In the genomic region with DNA sequence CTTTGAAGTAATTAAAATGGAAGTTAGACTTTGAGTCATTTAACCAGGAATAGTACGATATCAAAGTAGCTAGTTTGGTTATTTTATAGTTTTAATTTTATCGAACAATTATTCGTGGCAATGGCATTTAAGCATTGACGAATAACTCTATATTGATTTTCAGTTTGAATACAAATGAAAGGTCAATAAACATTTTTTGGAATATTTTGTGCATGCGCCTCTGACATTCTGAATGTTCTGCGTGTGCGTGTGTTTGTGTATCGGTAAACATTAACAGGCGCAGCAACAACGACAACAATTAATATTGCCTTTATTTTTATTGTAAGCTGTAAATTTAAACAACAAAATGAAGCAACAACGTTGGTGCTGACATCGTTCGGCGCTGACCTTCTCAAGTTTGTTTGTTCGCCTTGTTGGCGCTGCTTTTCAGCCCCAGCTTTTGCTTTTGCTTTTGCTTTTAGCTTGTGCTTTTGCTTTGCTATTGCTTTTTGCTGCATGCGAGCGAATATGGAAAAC, we compare ENCODE assay signal across 3 fruit fly cellular contexts.
TF ChIP-seq lines count a peak whose summit lies in the region.

No protein-coding gene starts in this region.

TF ChIP-seq in whole organism, embryonic, 481 proteins besides CTCF, POLR2A, EP300 and RAD21 (continued from another document and continues in another):
- TF ChIP-seq CG30020 (tag; optimal IDR thresholded peaks at IDR 0.05; lab: Kevin White, UChicago) (no peak), CG30403 (GFP tag; optimal IDR thresholded peaks at IDR 0.05; lab: Kevin White, UChicago) (no peak), sens (GFP tag; lab: Kevin White, UChicago) (peak; percentile 83), Hmx (GFP tag; optimal IDR thresholded peaks at IDR 0.05; lab: Kevin White, UChicago) (no peak), Lim3 (GFP tag; IDR thresholded peaks at IDR 0.05; lab: Robert Waterston, UW) (no peak), fru (optimal IDR thresholded peaks at IDR 0.05; lab: Kevin White, UChicago) (no peak), ems (GFP tag; optimal IDR thresholded peaks at IDR 0.05; lab: Kevin White, UChicago) (no peak), CG11696 (GFP tag; IDR thresholded peaks at IDR 0.05; lab: Robert Waterston, UW) (no peak), Antp (GFP tag; optimal IDR thresholded peaks at IDR 0.05; lab: Kevin White, UChicago) (no peak), BEAF-32 (GFP tag; optimal IDR thresholded peaks at IDR 0.05; lab: Kevin White, UChicago) (no peak), CG18599 (GFP tag; optimal IDR thresholded peaks at IDR 0.05; lab: Kevin White, UChicago) (peak; percentile 53), peb (GFP tag; IDR thresholded peaks at IDR 0.05; lab: Robert Waterston, UW) (no peak), Camta (GFP tag; optimal IDR thresholded peaks at IDR 0.05; lab: Kevin White, UChicago) (no peak), wdn (GFP tag; IDR thresholded peaks at IDR 0.05; lab: Robert Waterston, UW) (no peak), HLH4C (GFP tag; IDR thresholded peaks at IDR 0.05; lab: Robert Waterston, UW; ENCODE audit: partially characterized antibody) (no peak), esg (GFP tag; conservative IDR thresholded peaks at IDR 0.05; lab: Robert Waterston, UW) (no peak), toy (GFP tag; IDR thresholded peaks at IDR 0.05; lab: Robert Waterston, UW) (no peak), CG10462 (GFP tag; optimal IDR thresholded peaks at IDR 0.05; lab: Kevin White, UChicago) (no peak), CG15269 (tag; optimal IDR thresholded peaks at IDR 0.05; lab: Kevin White, UChicago) (peak; percentile 75), Lhr (GFP tag; optimal IDR thresholded peaks at IDR 0.05; lab: Kevin White, UChicago) (no peak), H15 (GFP tag; IDR thresholded peaks at IDR 0.05; lab: Robert Waterston, UW) (no peak), Xrp1 (GFP tag; IDR thresholded peaks at IDR 0.05; lab: Robert Waterston, UW) (no peak), Hr51 (GFP tag; optimal IDR thresholded peaks at IDR 0.05; lab: Kevin White, UChicago) (peak in 1 of 2 experiments; percentile 60), dpn (GFP tag; optimal IDR thresholded peaks at IDR 0.05; lab: Kevin White, UChicago) (no peak), CG9437 (GFP tag; optimal IDR thresholded peaks at IDR 0.05; lab: Kevin White, UChicago) (no peak), Nf-YB (GFP tag; optimal IDR thresholded peaks at IDR 0.05; lab: Kevin White, UChicago) (no peak), lov (optimal IDR thresholded peaks at IDR 0.05; lab: Kevin White, UChicago) (no peak), lov (GFP tag; IDR thresholded peaks at IDR 0.05; lab: Robert Waterston, UW) (no peak), crp (GFP tag; optimal IDR thresholded peaks at IDR 0.05; lab: Kevin White, UChicago) (no peak), CG14667 (GFP tag; IDR thresholded peaks at IDR 0.05; lab: Robert Waterston, UW) (no peak), crc (GFP tag; optimal IDR thresholded peaks at IDR 0.05; lab: Kevin White, UChicago) (no peak), grn (GFP tag; optimal IDR thresholded peaks at IDR 0.05; lab: Kevin White, UChicago) (no peak), CG18011 (GFP tag; optimal IDR thresholded peaks at IDR 0.05; lab: Kevin White, UChicago) (no peak), Mad (GFP tag; optimal IDR thresholded peaks at IDR 0.05; lab: Kevin White, UChicago) (no peak), CG3065 (GFP tag; optimal IDR thresholded peaks at IDR 0.05; lab: Kevin White, UChicago) (no peak), luna (GFP tag; optimal IDR thresholded peaks at IDR 0.05; lab: Kevin White, UChicago) (no peak), az2 (GFP tag; optimal IDR thresholded peaks at IDR 0.05; lab: Kevin White, UChicago) (peak; percentile 11), ERR (GFP tag; optimal IDR thresholded peaks at IDR 0.05; lab: Kevin White, UChicago) (no peak), CG8944 (GFP tag; optimal IDR thresholded peaks at IDR 0.05; lab: Kevin White, UChicago) (no peak), Bteb2 (GFP tag; optimal IDR thresholded peaks at IDR 0.05; lab: Kevin White, UChicago) (no peak), Asciz (GFP tag; optimal IDR thresholded peaks at IDR 0.05; lab: Kevin White, UChicago) (peak; percentile 53), CG8089 (GFP tag; optimal IDR thresholded peaks at IDR 0.05; lab: Kevin White, UChicago) (no peak), ato (GFP tag; IDR thresholded peaks at IDR 0.05; lab: Robert Waterston, UW; ENCODE audit: partially characterized antibody) (no peak), HHEX (GFP tag; optimal IDR thresholded peaks at IDR 0.05; lab: Kevin White, UChicago) (peak; percentile 39)

TF ChIP-seq in whole organism, prepupa, 60 proteins besides CTCF, POLR2A, EP300 and RAD21 (continued from another document):
- TF ChIP-seq CG11294 (GFP tag; IDR thresholded peaks at IDR 0.05; lab: Robert Waterston, UW) (peak; percentile 5; the same call in 1 of the 2 replicates), CG1621 (tag; optimal IDR thresholded peaks at IDR 0.05; lab: Kevin White, UChicago) (peak; percentile 69), CG6808 (GFP tag; optimal IDR thresholded peaks at IDR 0.05; lab: Kevin White, UChicago) (peak; percentile 53), pdm3 (GFP tag; optimal IDR thresholded peaks at IDR 0.05; lab: Kevin White, UChicago) (peak; percentile 81), CG32006 (GFP tag; optimal IDR thresholded peaks at IDR 0.05; lab: Kevin White, UChicago) (peak; percentile 40), ss (GFP tag; optimal IDR thresholded peaks at IDR 0.05; lab: Kevin White, UChicago) (peak in 1 of 2 experiments; percentile 88), Blimp-1 (GFP tag; optimal IDR thresholded peaks at IDR 0.05; lab: Kevin White, UChicago) (peak; percentile 19), CG3919 (GFP tag; optimal IDR thresholded peaks at IDR 0.05; lab: Kevin White, UChicago) (peak; percentile 52), Hr4 (GFP tag; optimal IDR thresholded peaks at IDR 0.05; lab: Kevin White, UChicago) (no peak), CG31627 (GFP tag; optimal IDR thresholded peaks at IDR 0.05; lab: Kevin White, UChicago) (peak; percentile 86), CG6792 (GFP tag; optimal IDR thresholded peaks at IDR 0.05; lab: Kevin White, UChicago) (peak; percentile 83), achi (GFP tag; optimal IDR thresholded peaks at IDR 0.05; lab: Kevin White, UChicago) (peak; percentile 76), topi (GFP tag; optimal IDR thresholded peaks at IDR 0.05; lab: Kevin White, UChicago) (peak; percentile 78), Gug (GFP tag; IDR thresholded peaks at IDR 0.05; lab: Robert Waterston, UW) (no peak), CG15336 (GFP tag; IDR thresholded peaks at IDR 0.05; lab: Robert Waterston, UW) (no peak), svp (GFP tag; lab: Kevin White, UChicago) (peak; percentile 95), Sox102F (GFP tag; optimal IDR thresholded peaks at IDR 0.05; lab: Kevin White, UChicago) (peak; percentile 84), CG11762 (GFP tag; optimal IDR thresholded peaks at IDR 0.05; lab: Kevin White, UChicago; ENCODE audit: insufficient read depth) (peak; percentile 32), CG7368 (GFP tag; optimal IDR thresholded peaks at IDR 0.05; lab: Kevin White, UChicago) (peak; percentile 62), vri (GFP tag; optimal IDR thresholded peaks at IDR 0.05; lab: Kevin White, UChicago) (peak; percentile 45), net (GFP tag; optimal IDR thresholded peaks at IDR 0.05; lab: Kevin White, UChicago) (peak; percentile 80), Ets96B (tag; optimal IDR thresholded peaks at IDR 0.05; lab: Kevin White, UChicago) (peak; percentile 81), CG8119 (GFP tag; IDR thresholded peaks at IDR 0.05; lab: Robert Waterston, UW) (0 out of 3 replicates have a peak, but pooled peaks have one; percentile 22), fd59A (GFP tag; optimal IDR thresholded peaks at IDR 0.05; lab: Kevin White, UChicago) (peak; percentile 84), esn (GFP tag; optimal IDR thresholded peaks at IDR 0.05; lab: Kevin White, UChicago) (peak; percentile 84), Eip75B (GFP tag; optimal IDR thresholded peaks at IDR 0.05; lab: Kevin White, UChicago) (peak; percentile 78), CG10669 (GFP tag; optimal IDR thresholded peaks at IDR 0.05; lab: Kevin White, UChicago) (peak; percentile 87), cyc (GFP tag; optimal IDR thresholded peaks at IDR 0.05; lab: Kevin White, UChicago) (peak; percentile 29), Eip78C (GFP tag; lab: Kevin White, UChicago) (peak; percentile 94), Smox (GFP tag; optimal IDR thresholded peaks at IDR 0.05; lab: Kevin White, UChicago) (peak; percentile 79), CG11902 (GFP tag; optimal IDR thresholded peaks at IDR 0.05; lab: Kevin White, UChicago) (peak; percentile 77), CG16779 (tag; optimal IDR thresholded peaks at IDR 0.05; lab: Kevin White, UChicago) (peak; percentile 19), CG6854 (GFP tag; optimal IDR thresholded peaks at IDR 0.05; lab: Kevin White, UChicago) (peak; percentile 26), salr (GFP tag; optimal IDR thresholded peaks at IDR 0.05; lab: Kevin White, UChicago) (peak; percentile 54 to 60), CG6163 (GFP tag; IDR thresholded peaks at IDR 0.05; lab: Robert Waterston, UW) (0 out of 3 replicates have a peak, but pooled peaks have one; percentile 21), Lpt (GFP tag; optimal IDR thresholded peaks at IDR 0.05; lab: Kevin White, UChicago) (no peak), Sox14 (GFP tag; optimal IDR thresholded peaks at IDR 0.05; lab: Kevin White, UChicago) (peak; percentile 79), fd85E (GFP tag; optimal IDR thresholded peaks at IDR 0.05; lab: Kevin White, UChicago) (peak; percentile 18), acj6 (GFP tag; optimal IDR thresholded peaks at IDR 0.05; lab: Kevin White, UChicago) (peak; percentile 82)

TF ChIP-seq in whole organism, wandering third instar larva, 38 proteins besides CTCF, POLR2A, EP300 and RAD21 (continued from another document):
- no peak for TF ChIP-seq Mio (GFP tag; optimal IDR thresholded peaks at IDR 0.05; lab: Kevin White, UChicago)
- peak; percentile 63 for TF ChIP-seq ey (GFP tag; optimal IDR thresholded peaks at IDR 0.05; lab: Kevin White, UChicago)
- no peak for TF ChIP-seq lola (GFP tag; optimal IDR thresholded peaks at IDR 0.05; lab: Kevin White, UChicago)
- TF ChIP-seq Sp1 (GFP tag; optimal IDR thresholded peaks at IDR 0.05; lab: Kevin White, UChicago), result peak; percentile 62
- peak; percentile 67 for TF ChIP-seq br (GFP tag; optimal IDR thresholded peaks at IDR 0.05; lab: Kevin White, UChicago)
- no peak for TF ChIP-seq N (GFP tag; optimal IDR thresholded peaks at IDR 0.05; lab: Kevin White, UChicago)
- TF ChIP-seq Dif (GFP tag; optimal IDR thresholded peaks at IDR 0.05; lab: Kevin White, UChicago; ENCODE audit: partially characterized antibody), result no peak
- no peak for TF ChIP-seq CrebA (GFP tag; optimal IDR thresholded peaks at IDR 0.05; lab: Kevin White, UChicago; ENCODE audit: borderline replicate concordance)
- TF ChIP-seq rgr (GFP tag; optimal IDR thresholded peaks at IDR 0.05; lab: Kevin White, UChicago), result peak; percentile 72
- TF ChIP-seq sv (GFP tag; optimal IDR thresholded peaks at IDR 0.05; lab: Kevin White, UChicago), result no peak
- peak; percentile 75 for TF ChIP-seq h (GFP tag; optimal IDR thresholded peaks at IDR 0.05; lab: Kevin White, UChicago)
- TF ChIP-seq Myc (optimal IDR thresholded peaks at IDR 0.05; lab: Kevin White, UChicago), result no peak
